Worm (Caenorhabditis elegans): ENCODE data around the gene knl-1.

The knl-1 gene

ce11 chrIII:8242809-8243208 lies 7.6 kb upstream of the knl-1 start, which contains the start of gene C02F5.12 (continued):
- TF ChIP-seq Y53G8AR.9 (GFP tag; conservative IDR thresholded peaks at IDR 0.05) (peak; percentile 69), ztf-18 (tag; optimal IDR thresholded peaks at IDR 0.05) (no peak), snpc-3.4 (tag; optimal IDR thresholded peaks at IDR 0.05) (peak; percentile 33), madf-6 (GFP tag; IDR thresholded peaks at IDR 0.05) (peak; percentile 49; the same call in 1 of the 2 replicates), nfya-2 (GFP tag; IDR thresholded peaks at IDR 0.05) (0 out of 2 replicates have a peak, but pooled peaks have one; percentile 69), dox-1 (GFP tag; IDR thresholded peaks at IDR 0.05) (no peak), zim-3 (tag; optimal IDR thresholded peaks at IDR 0.05) (no peak), ets-4 (GFP tag; optimal IDR thresholded peaks at IDR 0.05) (no peak), cebp-1 (GFP tag; IDR thresholded peaks at IDR 0.05) (no peak), cebp-1 (tag; optimal IDR thresholded peaks at IDR 0.05) (peak; percentile 48), lsy-27 (tag; optimal IDR thresholded peaks at IDR 0.05; ENCODE audit: borderline replicate concordance, insufficient read depth) (no peak), efl-1 (GFP tag; optimal IDR thresholded peaks at IDR 0.05) (no peak), repo-1 (tag; optimal IDR thresholded peaks at IDR 0.05) (no peak), die-1 (tag; optimal IDR thresholded peaks at IDR 0.05) (no peak), egl-44 (GFP tag; IDR thresholded peaks at IDR 0.05) (no peak), lin-26 (GFP tag; IDR thresholded peaks at IDR 0.05) (no peak), nhr-179 (tag; optimal IDR thresholded peaks at IDR 0.05) (no peak), lsl-1 (GFP tag; optimal IDR thresholded peaks at IDR 0.05) (no peak), ZK185.1 (tag; optimal IDR thresholded peaks at IDR 0.05; ENCODE audit: poor library complexity, severe bottlenecking) (no peak), cebp-2 (GFP tag; IDR thresholded peaks at IDR 0.05) (no peak), snpc-1.1 (tag; optimal IDR thresholded peaks at IDR 0.05; ENCODE audit: insufficient read depth) (no peak), snpc-4 (GFP tag; optimal IDR thresholded peaks at IDR 0.05) (no peak), snpc-4 (tag; optimal IDR thresholded peaks at IDR 0.05) (no peak), dpff-1 (tag; optimal IDR thresholded peaks at IDR 0.05) (no peak), B0261.1 (tag; optimal IDR thresholded peaks at IDR 0.05) (no peak), dpl-1 (GFP tag; optimal IDR thresholded peaks at IDR 0.05) (no peak), ztf-25 (GFP tag; IDR thresholded peaks at IDR 0.05) (no peak), lin-54 (GFP tag; optimal IDR thresholded peaks at IDR 0.05) (peak; percentile 61), akir-1 (GFP tag; optimal IDR thresholded peaks at IDR 0.05) (no peak), mxl-1 (tag; optimal IDR thresholded peaks at IDR 0.05) (no peak), B0019.2 (GFP tag; conservative IDR thresholded peaks at IDR 0.05) (no peak), aptf-2 (GFP tag; conservative IDR thresholded peaks at IDR 0.05) (no peak), ceh-100 (GFP tag; IDR thresholded peaks at IDR 0.05) (no peak), ceh-91 (GFP tag; IDR thresholded peaks at IDR 0.05) (no peak), attf-3 (GFP tag; conservative IDR thresholded peaks at IDR 0.05) (0 out of 2 replicates have a peak, but pooled peaks have one; percentile 19), F55B11.4 (tag; optimal IDR thresholded peaks at IDR 0.05; ENCODE audit: borderline replicate concordance, insufficient read depth) (no peak), tbx-9 (tag; optimal IDR thresholded peaks at IDR 0.05; ENCODE audit: borderline replicate concordance) (no peak), Y56A3A.18 (GFP tag; IDR thresholded peaks at IDR 0.05) (no peak), nhr-27 (tag; optimal IDR thresholded peaks at IDR 0.05) (no peak), ceh-40 (GFP tag; IDR thresholded peaks at IDR 0.05) (no peak), bed-2 (GFP tag; IDR thresholded peaks at IDR 0.05) (no peak), pha-4 (tag; optimal IDR thresholded peaks at IDR 0.05) (no peak), F57C9.4 (tag; optimal IDR thresholded peaks at IDR 0.05) (no peak), Y67H2A.10 (GFP tag; conservative IDR thresholded peaks at IDR 0.05) (no peak), ekl-4 (GFP tag; IDR thresholded peaks at IDR 0.05) (peak; percentile 56), Y79H2A.3 (GFP tag; conservative IDR thresholded peaks at IDR 0.05) (no peak), egl-18 (GFP tag; IDR thresholded peaks at IDR 0.05) (no peak), tbp1 (GFP tag; optimal IDR thresholded peaks at IDR 0.05) (peak; percentile 25), rcor-1 (GFP tag; IDR thresholded peaks at IDR 0.05) (no peak)

All from whole organism, young adult.